Fruit fly (Drosophila melanogaster): Measurements from ENCODE around the gene ergic53.

The ergic53 gene

dm6 chr3L:8543866-8544265, 9.1 kb downstream of the ergic53 start (continued):
- TF ChIP-seq sd (tag; optimal IDR thresholded peaks at IDR 0.05), result no peak
- no peak for TF ChIP-seq wdn (GFP tag; IDR thresholded peaks at IDR 0.05)
- TF ChIP-seq exex (tag; optimal IDR thresholded peaks at IDR 0.05), result no peak
- TF ChIP-seq ATbp (GFP tag; optimal IDR thresholded peaks at IDR 0.05), result no peak
- TF ChIP-seq CG8281 (tag; optimal IDR thresholded peaks at IDR 0.05), result no peak
- no peak for TF ChIP-seq mirr (GFP tag; optimal IDR thresholded peaks at IDR 0.05)
- TF ChIP-seq dan (GFP tag; IDR thresholded peaks at IDR 0.05), result no peak
- TF ChIP-seq CG2678 (tag; optimal IDR thresholded peaks at IDR 0.05), result peak; percentile 43
- no peak for TF ChIP-seq CG12104 (GFP tag; optimal IDR thresholded peaks at IDR 0.05)
- no peak for TF ChIP-seq NK7.1 (GFP tag; optimal IDR thresholded peaks at IDR 0.05)
- TF ChIP-seq CrebB (tag; optimal IDR thresholded peaks at IDR 0.05), result no peak
- TF ChIP-seq CG11085 (GFP tag; IDR thresholded peaks at IDR 0.05), result no peak
- no peak for TF ChIP-seq CG5953 (GFP tag; IDR thresholded peaks at IDR 0.05)
- no peak for TF ChIP-seq odd (GFP tag; optimal IDR thresholded peaks at IDR 0.05)
- no peak for TF ChIP-seq HLH54F (GFP tag; optimal IDR thresholded peaks at IDR 0.05)
- no peak for TF ChIP-seq Nf-YB (GFP tag; optimal IDR thresholded peaks at IDR 0.05)
- no peak for TF ChIP-seq her (GFP tag; optimal IDR thresholded peaks at IDR 0.05)
- no peak for TF ChIP-seq Neu2 (GFP tag; optimal IDR thresholded peaks at IDR 0.05; ENCODE audit: borderline replicate concordance)
- TF ChIP-seq gfzf (GFP tag; optimal IDR thresholded peaks at IDR 0.05), result no peak
- no peak for TF ChIP-seq CG2129 (GFP tag; IDR thresholded peaks at IDR 0.05; ENCODE audit: partially characterized antibody)
- no peak for TF ChIP-seq hb (GFP tag; IDR thresholded peaks at IDR 0.05; ENCODE audit: partially characterized antibody)
- TF ChIP-seq dpn (GFP tag; optimal IDR thresholded peaks at IDR 0.05), result peak in 1 of 2 experiments; percentile 0
- TF ChIP-seq Dfd (GFP tag; optimal IDR thresholded peaks at IDR 0.05), result no peak
- TF ChIP-seq knrl (GFP tag; IDR thresholded peaks at IDR 0.05; ENCODE audit: partially characterized antibody), result no peak
- no peak for TF ChIP-seq pfk (GFP tag; optimal IDR thresholded peaks at IDR 0.05)
- no peak for TF ChIP-seq CG10274 (GFP tag; optimal IDR thresholded peaks at IDR 0.05)
- TF ChIP-seq CG12769 (tag; optimal IDR thresholded peaks at IDR 0.05), result no peak
- no peak for TF ChIP-seq slbo (GFP tag; IDR thresholded peaks at IDR 0.05)
- TF ChIP-seq CG12659 (GFP tag; optimal IDR thresholded peaks at IDR 0.05), result no peak
- no peak for TF ChIP-seq pan (optimal IDR thresholded peaks at IDR 0.05)
- no peak for TF ChIP-seq pan (GFP tag; optimal IDR thresholded peaks at IDR 0.05 in 1 of 2, IDR thresholded peaks at IDR 0.05 in 1 of 2)
- no peak for TF ChIP-seq sna (GFP tag; IDR thresholded peaks at IDR 0.05; ENCODE audit: partially characterized antibody)
- no peak for TF ChIP-seq NFAT (GFP tag; IDR thresholded peaks at IDR 0.05)
- no peak for TF ChIP-seq B-H1 (GFP tag; IDR thresholded peaks at IDR 0.05)
- no peak for TF ChIP-seq NfI (GFP tag; optimal IDR thresholded peaks at IDR 0.05)
- no peak for TF ChIP-seq sob (GFP tag; IDR thresholded peaks at IDR 0.05)
- TF ChIP-seq tna (GFP tag; IDR thresholded peaks at IDR 0.05; ENCODE audit: partially characterized antibody), result no peak
- TF ChIP-seq Mad (GFP tag; optimal IDR thresholded peaks at IDR 0.05), result no peak
- peak; percentile 19 for TF ChIP-seq CG2202 (tag; optimal IDR thresholded peaks at IDR 0.05)
- no peak for TF ChIP-seq zfh2 (GFP tag; optimal IDR thresholded peaks at IDR 0.05)
- TF ChIP-seq lmd (GFP tag; IDR thresholded peaks at IDR 0.05), result no peak
- no peak for TF ChIP-seq unc-4 (GFP tag; IDR thresholded peaks at IDR 0.05; ENCODE audit: partially characterized antibody)
- TF ChIP-seq CG8290 (GFP tag; optimal IDR thresholded peaks at IDR 0.05), result no peak
- no peak for TF ChIP-seq CG8290 (tag; optimal IDR thresholded peaks at IDR 0.05)
- peak in 1 of 2 experiments; percentile 2 for TF ChIP-seq Pdp1 (GFP tag; optimal IDR thresholded peaks at IDR 0.05)
- no peak for TF ChIP-seq sr (GFP tag; IDR thresholded peaks at IDR 0.05)
- TF ChIP-seq nerfin-2 (GFP tag; IDR thresholded peaks at IDR 0.05; ENCODE audit: partially characterized antibody), result no peak
- no peak for TF ChIP-seq CG14014 (GFP tag; IDR thresholded peaks at IDR 0.05)
- TF ChIP-seq slou (GFP tag; optimal IDR thresholded peaks at IDR 0.05), result no peak
- TF ChIP-seq CG15011 (GFP tag; optimal IDR thresholded peaks at IDR 0.05), result no peak
- TF ChIP-seq Hey (tag; optimal IDR thresholded peaks at IDR 0.05), result no peak
- no peak for TF ChIP-seq seq (GFP tag; IDR thresholded peaks at IDR 0.05)

All from whole organism, embryonic.